Worm (Caenorhabditis elegans) whole organism, L2 larva: ENCODE measurements around the gene C09F12.2.

Experiments used
- C34F6.9 ChIP-seq: fragments of 150-350 bp; optimal IDR thresholded peaks from 2 replicates; lab custom pipeline; 2014; ENCODE audit warnings: missing biosample characterization, missing genetic modification characterization
- F13H6.1 ChIP-seq: sonication (generic microtip); optimal IDR thresholded peaks from 2 replicates; lab custom pipeline; 2016; ENCODE audit warnings: missing genetic modification characterization, missing compliant biosample characterization
- R02D3.7 ChIP-seq: fragments of 150-350 bp; optimal IDR thresholded peaks from 2 replicates; lab custom pipeline; 2014; ENCODE audit warnings: missing biosample characterization, missing genetic modification characterization
- aly-2 ChIP-seq: fragments of 150-350 bp; optimal IDR thresholded peaks from 2 replicates; lab custom pipeline; 2014; ENCODE audit warnings: missing biosample characterization, missing genetic modification characterization
- ama-1 ChIP-seq: fragments of 150-350 bp; optimal IDR thresholded peaks from 2 replicates; lab custom pipeline; 2018; ENCODE audit warnings: inconsistent platforms
- blmp-1 ChIP-seq: sonication (generic microtip); optimal IDR thresholded peaks from 2 replicates; lab custom pipeline; 2017; ENCODE audit warnings: missing genetic modification characterization, mild to moderate bottlenecking, missing compliant biosample characterization, antibody characterized with exemption, moderate library complexity; ENCODE audit not compliant: insufficient read depth
- ceh-16 ChIP-seq: fragments of 150-350 bp; optimal IDR thresholded peaks from 2 replicates; lab custom pipeline; 2014; ENCODE audit warnings: missing biosample characterization, missing genetic modification characterization
- ceh-82 ChIP-seq: fragments of 150-350 bp; optimal IDR thresholded peaks from 2 replicates; lab custom pipeline; 2014; ENCODE audit warnings: missing biosample characterization, missing genetic modification characterization
- crh-2 ChIP-seq: sonication (generic microtip); optimal IDR thresholded peaks from 2 replicates; lab custom pipeline; 2017; ENCODE audit warnings: missing biosample characterization, missing genetic modification characterization
- egl-27 ChIP-seq: sonication (generic microtip); optimal IDR thresholded peaks from 3 replicates; lab custom pipeline; 2017; ENCODE audit warnings: missing biosample characterization, missing genetic modification reagents, missing genetic modification characterization
- elt-1 ChIP-seq: fragments of 150-350 bp; optimal IDR thresholded peaks from 2 replicates; lab custom pipeline; 2014; ENCODE audit warnings: missing biosample characterization, missing genetic modification characterization
- fos-1 ChIP-seq: fragments of 150-350 bp; optimal IDR thresholded peaks from 2 replicates; lab custom pipeline; 2014; ENCODE audit warnings: missing biosample characterization, missing genetic modification characterization
- gmeb-1 ChIP-seq: fragments of 150-350 bp; optimal IDR thresholded peaks from 2 replicates; lab custom pipeline; 2014; ENCODE audit warnings: missing biosample characterization, missing genetic modification characterization
- lin-11 ChIP-seq: fragments of 150-350 bp; sonication (generic microtip); optimal IDR thresholded peaks from 2 replicates; lab custom pipeline; 2014; ENCODE audit warnings: missing biosample characterization, missing genetic modification characterization, inconsistent platforms, mixed read lengths
- lin-13 ChIP-seq: fragments of 150-350 bp; optimal IDR thresholded peaks from 2 replicates; lab custom pipeline; 2014; ENCODE audit warnings: missing biosample characterization, missing genetic modification reagents, missing genetic modification characterization
- lsy-2 ChIP-seq, 2 experiments: fragments of 150-350 bp in 1 of 2; sonication (generic microtip) in 1 of 2; optimal IDR thresholded peaks; 2 replicates each; lab custom pipeline; 2014 to 2017; ENCODE audit warnings: missing biosample characterization in 2 of 2, missing genetic modification characterization in 2 of 2
- mdl-1 ChIP-seq, 2 experiments: fragments of 150-350 bp in 1 of 2; sonication (generic microtip) in 1 of 2; optimal IDR thresholded peaks; 2 replicates each; lab custom pipeline; 2017; ENCODE audit warnings: missing biosample characterization in 2 of 2, missing genetic modification characterization in 2 of 2
- nhr-10 ChIP-seq: sonication (generic microtip); optimal IDR thresholded peaks from 2 replicates; lab custom pipeline; 2017; ENCODE audit warnings: missing biosample characterization, missing genetic modification characterization
- nhr-11 ChIP-seq: fragments of 150-350 bp; optimal IDR thresholded peaks from 2 replicates; lab custom pipeline; 2014; ENCODE audit warnings: missing biosample characterization, missing genetic modification characterization
- nhr-129 ChIP-seq: fragments of 150-350 bp; optimal IDR thresholded peaks from 2 replicates; lab custom pipeline; 2014; ENCODE audit warnings: missing biosample characterization, missing genetic modification characterization
- nhr-21 ChIP-seq: fragments of 150-350 bp; optimal IDR thresholded peaks from 2 replicates; lab custom pipeline; 2014; ENCODE audit warnings: missing biosample characterization, missing genetic modification characterization
- nhr-23 ChIP-seq: fragments of 150-350 bp; optimal IDR thresholded peaks from 2 replicates; lab custom pipeline; 2014; ENCODE audit warnings: missing biosample characterization, missing genetic modification reagents, missing genetic modification characterization
- nhr-237 ChIP-seq: fragments of 150-350 bp; optimal IDR thresholded peaks from 2 replicates; lab custom pipeline; 2014; ENCODE audit warnings: missing biosample characterization, missing genetic modification characterization
- skn-1 ChIP-seq: sonication (generic microtip); optimal IDR thresholded peaks from 2 replicates; lab custom pipeline; 2017; ENCODE audit warnings: missing biosample characterization, missing genetic modification characterization
- sma-3 ChIP-seq: sonication (generic microtip); optimal IDR thresholded peaks from 2 replicates; lab custom pipeline; 2016; ENCODE audit warnings: missing genetic modification reagents, missing genetic modification characterization, missing compliant biosample characterization
- sma-9 ChIP-seq, 2 experiments: fragments of 150-350 bp in 1 of 2; sonication (generic microtip) in 1 of 2; optimal IDR thresholded peaks; 2 replicates each; lab custom pipeline; 2014 to 2016; ENCODE audit warnings: missing genetic modification characterization in 2 of 2, mild to moderate bottlenecking in 1 of 2, missing biosample characterization in 1 of 2, missing compliant biosample characterization in 1 of 2, missing genetic modification reagents in 1 of 2, moderate library complexity in 1 of 2
- unc-39 ChIP-seq: fragments of 150-350 bp; optimal IDR thresholded peaks from 2 replicates; lab custom pipeline; 2014; ENCODE audit warnings: missing biosample characterization, missing genetic modification characterization
- unc-55 ChIP-seq: fragments of 150-350 bp; sonication (generic microtip); optimal IDR thresholded peaks from 3 replicates; lab custom pipeline; 2014; ENCODE audit warnings: missing biosample characterization, missing genetic modification reagents, missing genetic modification characterization
- unc-62 ChIP-seq: fragments of 150-350 bp; optimal IDR thresholded peaks from 2 replicates; lab custom pipeline; 2014; ENCODE audit warnings: missing biosample characterization, missing genetic modification reagents, missing genetic modification characterization

Gene C09F12.2

ce11 chrX:11097343-11097742 is 43.6 kb downstream of the C09F12.2 start:
- no peak for TF ChIP-seq nhr-23
- TF ChIP-seq elt-1 (tag; lab: Kevin White, UChicago) = no peak
- no peak for TF ChIP-seq nhr-11 (tag; lab: Kevin White, UChicago)
- TF ChIP-seq sma-9 (GFP tag; optimal IDR thresholded peaks at IDR 0.05; lab: Kevin White, UChicago) = no peak
- no peak for TF ChIP-seq sma-9 (tag; optimal IDR thresholded peaks at IDR 0.05; lab: Kevin White, UChicago)
- TF ChIP-seq R02D3.7 (tag; lab: Kevin White, UChicago) = no peak
- TF ChIP-seq lin-13 (GFP tag; lab: Kevin White, UChicago) = no peak
- no peak for TF ChIP-seq ceh-16 (tag; lab: Kevin White, UChicago)
- no peak for TF ChIP-seq C34F6.9 (tag; lab: Kevin White, UChicago)

ce11 chrX:11098086-11098485 is 44.4 kb downstream of the C09F12.2 start, which contains the start of gene W02H3.3:
TSS of gene W02H3.3 (minus strand) at chrX:11098186.
- TF ChIP-seq ceh-82 (no peak), R02D3.7 (tag; lab: Kevin White, UChicago) (no peak), crh-2 (no peak), nhr-237 (tag; lab: Kevin White, UChicago) (no peak), unc-39 (tag; lab: Kevin White, UChicago) (no peak), nhr-11 (tag; lab: Kevin White, UChicago) (no peak), nhr-129 (tag; lab: Kevin White, UChicago) (no peak), egl-27 (no peak), ama-1 (lab: Kevin White, UChicago) (no peak)

DNA sequence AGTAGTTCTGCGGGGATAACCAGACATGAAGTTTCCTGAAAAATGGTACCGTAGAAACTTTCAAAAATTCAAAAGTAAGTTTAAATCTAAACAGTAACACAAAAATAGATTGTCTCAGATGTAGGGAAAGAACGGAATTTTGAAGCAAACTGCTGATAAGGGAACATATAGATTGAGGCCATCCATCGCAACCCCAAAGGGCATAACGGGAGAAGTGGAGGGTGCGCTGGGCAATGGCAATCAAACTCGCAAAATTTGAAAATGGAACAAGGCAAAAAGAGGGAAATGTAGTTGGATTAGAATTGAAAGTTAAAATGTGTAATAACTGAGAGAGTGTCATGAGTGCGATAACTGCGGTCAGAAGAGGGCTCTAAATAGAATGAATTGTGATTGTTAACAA is 49.5 kb downstream of the C09F12.2 start:
- no peak for TF ChIP-seq gmeb-1 (tag; lab: Kevin White, UChicago)
- no peak for TF ChIP-seq aly-2 (tag; lab: Kevin White, UChicago)
- TF ChIP-seq ceh-82 = no peak
- no peak for TF ChIP-seq lin-11 (tag; lab: Kevin White, UChicago)
- no peak for TF ChIP-seq skn-1
- no peak for TF ChIP-seq lsy-2 (tag; optimal IDR thresholded peaks at IDR 0.05; lab: Kevin White, UChicago)
- TF ChIP-seq nhr-129 (tag; lab: Kevin White, UChicago) = no peak
- no peak for TF ChIP-seq sma-3 (GFP tag; lab: Kevin White, UChicago)
- no peak for TF ChIP-seq ceh-16 (tag; lab: Kevin White, UChicago)
- no peak for TF ChIP-seq unc-55 (GFP tag; lab: Kevin White, UChicago)
- no peak for TF ChIP-seq F13H6.1
- no peak for TF ChIP-seq mdl-1 (tag; optimal IDR thresholded peaks at IDR 0.05; lab: Kevin White, UChicago)
- TF ChIP-seq unc-62 = no peak
- no peak for TF ChIP-seq nhr-237 (tag; lab: Kevin White, UChicago)
- TF ChIP-seq, all 48 proteins: peak for 0

DNA sequence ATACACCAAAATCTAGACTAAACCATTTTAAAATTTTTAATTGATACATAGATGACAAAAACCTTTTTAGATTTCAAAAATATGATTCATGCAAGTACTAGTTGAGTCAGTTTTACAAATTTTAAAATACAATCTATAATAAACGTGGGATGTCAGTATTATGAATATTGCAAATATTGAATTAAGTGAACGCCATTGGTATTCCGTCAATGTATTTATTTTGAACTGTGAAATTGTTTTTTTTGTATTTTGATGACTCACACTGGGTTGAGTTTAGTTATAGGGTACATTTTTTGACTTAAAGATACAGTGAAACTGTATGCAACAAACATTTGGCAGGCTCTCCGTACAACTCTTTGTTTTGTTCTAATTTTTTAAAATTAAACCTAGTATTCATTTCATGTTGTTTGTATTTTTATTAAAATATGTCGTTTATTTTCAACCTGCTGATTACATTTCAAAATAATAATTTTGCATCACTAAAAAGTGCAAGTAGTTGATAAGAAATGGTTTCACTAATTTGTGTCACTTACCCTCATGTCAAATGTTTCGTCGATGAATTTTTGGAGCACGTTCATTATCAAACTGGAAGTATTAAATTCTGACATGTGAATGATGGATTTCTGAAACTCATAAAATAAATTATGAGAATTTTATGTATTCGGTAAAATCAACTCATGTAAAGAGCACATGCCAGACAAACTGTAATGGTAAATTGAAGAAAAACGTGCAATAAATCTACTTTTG is 51.3 kb downstream of the C09F12.2 start, which contains the start of gene W02H3.1:
Gene W02H3.1 (minus strand): TSS at position 578 of the 747 bp plus-strand sequence.
- TF ChIP-seq nhr-21 (tag; lab: Kevin White, UChicago) (no peak), blmp-1 (no peak), nhr-10 (tag; lab: Kevin White, UChicago) (no peak), fos-1 (peak; percentile 81), crh-2 (no peak), F13H6.1 (no peak)
- TF ChIP-seq, all 48 proteins: peak for 1
